Fruit fly (Drosophila melanogaster) whole organism, embryonic: Measurements from ENCODE around the gene Nph.
A peak's percentile ranks its signal among the peaks of the same experiment; 100 is the strongest.

Experiments
- B-H2 ChIP-seq: fragments of 200-800 bp; sonication (Bioruptor generic); optimal IDR thresholded peaks from 2 replicates; lab custom pipeline; 2018; ENCODE audit warnings: missing biosample characterization, mild to moderate bottlenecking, missing genetic modification characterization
- CG11093 ChIP-seq: fragments of 200-800 bp; sonication (Bioruptor generic); IDR thresholded peaks from 3 replicates; pipeline ENCODE4 v1.3.6; 2022; ENCODE audit warnings: missing biosample characterization, missing genetic modification characterization
- CG14050 ChIP-seq: fragments of 200-800 bp; sonication (Bioruptor generic); IDR thresholded peaks from 3 replicates; pipeline ENCODE4 v1.3.6; 2022; ENCODE audit warnings: missing biosample characterization, missing genetic modification characterization
- CG14441 ChIP-seq: fragments of 200-800 bp; sonication (Bioruptor generic); IDR thresholded peaks from 2 replicates; pipeline ENCODE4 v1.3.6; 2022; ENCODE audit warnings: missing biosample characterization, missing genetic modification characterization
- CG15269 ChIP-seq: fragments of 200-800 bp; sonication (Bioruptor generic); optimal IDR thresholded peaks from 2 replicates; lab custom pipeline; 2018; ENCODE audit warnings: missing biosample characterization, mild to moderate bottlenecking, missing genetic modification characterization, moderate library complexity
- CG15479 ChIP-seq: fragments of 200-800 bp; sonication (Bioruptor generic); optimal IDR thresholded peaks from 3 replicates; lab custom pipeline; 2019; ENCODE audit warnings: missing biosample characterization, mild to moderate bottlenecking, missing genetic modification characterization, moderate library complexity
- CG16813 ChIP-seq: fragments of 200-800 bp; sonication (Bioruptor generic); IDR thresholded peaks from 3 replicates; pipeline ENCODE4 v1.3.6; 2022; ENCODE audit warnings: missing biosample characterization, missing genetic modification characterization; ENCODE audit not compliant: partially characterized antibody
- CG30020 ChIP-seq: fragments of 200-800 bp; optimal IDR thresholded peaks from 2 replicates; lab custom pipeline; 2019; ENCODE audit warnings: missing biosample characterization, mild to moderate bottlenecking, missing genetic modification characterization, moderate library complexity
- CG30403 ChIP-seq: fragments of 200-800 bp; sonication (Bioruptor generic); optimal IDR thresholded peaks from 3 replicates; lab custom pipeline; 2016; ENCODE audit warnings: missing biosample characterization, missing genetic modification characterization
- CG31441 ChIP-seq: fragments of 200-800 bp; sonication (Bioruptor generic); IDR thresholded peaks from 2 replicates; pipeline ENCODE4 v1.3.6; 2022; ENCODE audit warnings: missing biosample characterization, missing genetic modification characterization
- CG34224 ChIP-seq: fragments of 200-800 bp; sonication (Bioruptor generic); IDR thresholded peaks from 3 replicates; pipeline ENCODE4 v1.3.6; 2022; ENCODE audit warnings: missing biosample characterization, missing genetic modification characterization; ENCODE audit not compliant: partially characterized antibody
- CG6683 ChIP-seq: fragments of 200-800 bp; sonication (Bioruptor generic); optimal IDR thresholded peaks from 2 replicates; lab custom pipeline; 2017; ENCODE audit warnings: missing biosample characterization, mild to moderate bottlenecking, missing genetic modification characterization, missing genetic modification reagents
- D ChIP-seq, 2 experiments: fragments of 200-800 bp in 1 of 2; fragments of >200 bp in 1 of 2; sonication (Bioruptor generic) in 1 of 2; optimal IDR thresholded peaks; 2 replicates in 1 of 2; 3 replicates in 1 of 2; lab custom pipeline; 2017; ENCODE audit warnings: mild to moderate bottlenecking in 1 of 2, missing biosample characterization in 1 of 2, missing genetic modification characterization in 1 of 2, missing genetic modification reagents in 1 of 2
- Dek ChIP-seq: fragments of 200-800 bp; sonication (Bioruptor generic); optimal IDR thresholded peaks from 3 replicates; lab custom pipeline; 2019; ENCODE audit warnings: missing biosample characterization, mild to moderate bottlenecking, missing genetic modification characterization, moderate library complexity
- Dll ChIP-seq: fragments of 200-800 bp; sonication (Bioruptor generic); IDR thresholded peaks from 4 replicates; pipeline ENCODE4 v1.3.6; 2022; ENCODE audit warnings: missing biosample characterization, missing genetic modification characterization; ENCODE audit not compliant: partially characterized antibody
- H2.0 ChIP-seq: fragments of 200-800 bp; sonication (Bioruptor generic); IDR thresholded peaks from 2 replicates; pipeline ENCODE4 v1.3.6; 2022; ENCODE audit warnings: missing biosample characterization, missing genetic modification characterization
- Hr3 ChIP-seq: fragments of 200-800 bp; sonication (Bioruptor generic); optimal IDR thresholded peaks from 3 replicates; lab custom pipeline; 2016; ENCODE audit warnings: missing biosample characterization, missing genetic modification characterization
- Lhr ChIP-seq: fragments of 200-800 bp; sonication (Bioruptor generic); optimal IDR thresholded peaks from 3 replicates; lab custom pipeline; 2017; ENCODE audit warnings: mild to moderate bottlenecking, missing biosample characterization, missing genetic modification reagents, missing genetic modification characterization
- MBD-R2 ChIP-seq: fragments of 200-800 bp; sonication (Bioruptor generic); IDR thresholded peaks from 2 replicates; pipeline ENCODE4 v1.3.6; 2022; ENCODE audit warnings: missing biosample characterization, missing genetic modification characterization
- MESR4 ChIP-seq: fragments of 200-800 bp; sonication (Bioruptor generic); optimal IDR thresholded peaks from 2 replicates; lab custom pipeline; 2018; ENCODE audit warnings: missing biosample characterization, mild to moderate bottlenecking, missing genetic modification characterization, moderate library complexity
- Sin3A ChIP-seq: fragments of >200 bp; optimal IDR thresholded peaks from 2 replicates; lab custom pipeline; 2018
- Spps ChIP-seq: fragments of 200-800 bp; sonication (Bioruptor generic); optimal IDR thresholded peaks from 2 replicates; lab custom pipeline; 2018; ENCODE audit warnings: missing biosample characterization, mild to moderate bottlenecking, missing genetic modification characterization
- Taf1 ChIP-seq: fragments of 200-800 bp; sonication (Bioruptor generic); IDR thresholded peaks from 2 replicates; pipeline ENCODE4 v1.3.6; 2022; ENCODE audit warnings: missing biosample characterization, missing genetic modification characterization
- al ChIP-seq: fragments of 200-800 bp; sonication (Bioruptor generic); IDR thresholded peaks from 2 replicates; pipeline ENCODE4 v1.3.6; 2022; ENCODE audit warnings: missing biosample characterization, missing genetic modification characterization
- bcd ChIP-seq: fragments of 200-800 bp; sonication (Bioruptor generic); optimal IDR thresholded peaks from 2 replicates; lab custom pipeline; 2017; ENCODE audit warnings: missing biosample characterization, mild to moderate bottlenecking, missing genetic modification characterization
- bowl ChIP-seq: fragments of 200-800 bp; sonication (Bioruptor generic); IDR thresholded peaks from 2 replicates; pipeline ENCODE4 v1.3.6; 2022; ENCODE audit warnings: missing biosample characterization, missing genetic modification characterization
- caup ChIP-seq: fragments of 200-800 bp; sonication (Bioruptor generic); optimal IDR thresholded peaks from 3 replicates; lab custom pipeline; 2017; ENCODE audit warnings: missing biosample characterization, mild to moderate bottlenecking, missing genetic modification characterization, moderate library complexity; ENCODE audit not compliant: severe bottlenecking
- da ChIP-seq: fragments of 200-800 bp; sonication (Bioruptor generic); optimal IDR thresholded peaks from 2 replicates; lab custom pipeline; 2016; ENCODE audit warnings: missing biosample characterization, missing genetic modification characterization
- disco-r ChIP-seq: fragments of 200-800 bp; sonication (Bioruptor generic); optimal IDR thresholded peaks from 2 replicates; lab custom pipeline; 2016; ENCODE audit warnings: missing biosample characterization, missing genetic modification characterization
- gce ChIP-seq: fragments of 200-800 bp; sonication (Bioruptor generic); IDR thresholded peaks from 3 replicates; pipeline ENCODE4 v1.3.6; 2022; ENCODE audit warnings: missing biosample characterization, missing genetic modification characterization
- grau ChIP-seq: fragments of 200-800 bp; optimal IDR thresholded peaks from 3 replicates; lab custom pipeline; 2019; ENCODE audit warnings: missing biosample characterization, mild to moderate bottlenecking, missing genetic modification characterization, moderate library complexity
- hb ChIP-seq: fragments of 200-800 bp; sonication (Bioruptor generic); IDR thresholded peaks from 3 replicates; pipeline ENCODE4 v1.3.6; 2022; ENCODE audit warnings: missing biosample characterization, missing genetic modification characterization; ENCODE audit not compliant: partially characterized antibody
- hth ChIP-seq: fragments of >200 bp; optimal IDR thresholded peaks from 2 replicates; lab custom pipeline; 2017; ENCODE audit warnings: inconsistent platforms
- jumu ChIP-seq: fragments of 200-800 bp; sonication (Bioruptor generic); optimal IDR thresholded peaks from 3 replicates; lab custom pipeline; 2016; ENCODE audit warnings: missing biosample characterization, missing genetic modification characterization
- lilli ChIP-seq: fragments of 200-800 bp; sonication (Bioruptor generic); optimal IDR thresholded peaks from 3 replicates; lab custom pipeline; 2016; ENCODE audit warnings: missing biosample characterization, missing genetic modification characterization
- mirr ChIP-seq: fragments of 200-800 bp; sonication (Bioruptor generic); optimal IDR thresholded peaks from 3 replicates; lab custom pipeline; 2018; ENCODE audit warnings: missing biosample characterization, mild to moderate bottlenecking, missing genetic modification characterization
- pan ChIP-seq, 4 experiments: fragments of >200 bp in 3 of 4; fragments of 200-800 bp in 1 of 4; sonication (Bioruptor generic) in 1 of 4; optimal IDR thresholded peaks in 3 of 4; IDR thresholded peaks in 1 of 4; 2 replicates each; pipeline versions ENCODE4 v1.3.6 to Lab custom; 2017 to 2022; ENCODE audit warnings: missing biosample characterization in 2 of 4, missing genetic modification characterization in 2 of 4, mixed read lengths in 1 of 4
- pb ChIP-seq: fragments of 200-800 bp; sonication (Bioruptor generic); optimal IDR thresholded peaks from 3 replicates; lab custom pipeline; 2016; ENCODE audit warnings: missing biosample characterization, missing genetic modification characterization
- row ChIP-seq: fragments of 200-800 bp; sonication (Bioruptor generic); IDR thresholded peaks from 3 replicates; pipeline ENCODE4 v1.3.6; 2022; ENCODE audit warnings: missing biosample characterization, missing genetic modification characterization
- sd ChIP-seq: fragments of 200-800 bp; sonication (Bioruptor generic); optimal IDR thresholded peaks from 3 replicates; lab custom pipeline; 2018; ENCODE audit warnings: missing biosample characterization, mild to moderate bottlenecking, missing genetic modification characterization, moderate library complexity
- sima ChIP-seq: fragments of 200-800 bp; sonication (Bioruptor generic); optimal IDR thresholded peaks from 2 replicates; lab custom pipeline; 2016; ENCODE audit warnings: missing biosample characterization, missing genetic modification characterization
- usp ChIP-seq: fragments of >200 bp; optimal IDR thresholded peaks from 2 replicates; lab custom pipeline; 2017; ENCODE audit warnings: missing biosample characterization, missing genetic modification characterization
- zf30C ChIP-seq: fragments of 200-800 bp; sonication (Bioruptor generic); optimal IDR thresholded peaks from 3 replicates; lab custom pipeline; 2018; ENCODE audit warnings: missing biosample characterization, mild to moderate bottlenecking, missing genetic modification characterization

Gene Nph

dm6 chr3R:30012602-30013489, 8.2 kb upstream of the Nph start (continued):
- 0 out of 2 replicates have a peak, but pooled peaks have one; percentile 42 for TF ChIP-seq CG14441
- peak; percentile 19 for TF ChIP-seq lilli (GFP tag; lab: Kevin White, UChicago)
- TF ChIP-seq disco-r (GFP tag; lab: Kevin White, UChicago), result no peak
- no peak for TF ChIP-seq CG6683
- TF ChIP-seq CG34224, result no peak
- peak; percentile 20 for TF ChIP-seq Dek
- TF ChIP-seq usp, result no peak
- TF ChIP-seq CG11093 (GFP tag; lab: Robert Waterston, UW), result no peak
- TF ChIP-seq D (optimal IDR thresholded peaks at IDR 0.05; lab: Kevin White, UChicago), result no peak
- TF ChIP-seq D (GFP tag; optimal IDR thresholded peaks at IDR 0.05; lab: Kevin White, UChicago), result no peak
- no peak for TF ChIP-seq zf30C
- TF ChIP-seq CG31441, result no peak
- no peak for TF ChIP-seq CG15479 (GFP tag; lab: Kevin White, UChicago)
- TF ChIP-seq Sin3A (lab: Kevin White, UChicago), result no peak
- TF ChIP-seq al (GFP tag; lab: Robert Waterston, UW), result peak; percentile 36; the same call in 1 of the 2 replicates
- no peak for TF ChIP-seq sima (GFP tag; lab: Kevin White, UChicago)
- no peak for TF ChIP-seq Dll
- no peak for TF ChIP-seq jumu
- no peak for TF ChIP-seq Spps
- TF ChIP-seq Taf1, result peak; percentile 35; the same call in 1 of the 2 replicates
- no peak for TF ChIP-seq bowl (GFP tag; lab: Robert Waterston, UW)
- TF ChIP-seq MBD-R2 (GFP tag; lab: Robert Waterston, UW), result no peak; the same call in 1 of the 2 replicates
- no peak for TF ChIP-seq hth (lab: Kevin White, UChicago)
- TF ChIP-seq CG15269 (tag; lab: Kevin White, UChicago), result no peak
- TF ChIP-seq pan (optimal IDR thresholded peaks at IDR 0.05; lab: Kevin White, UChicago), result no peak
- TF ChIP-seq pan (GFP tag; optimal IDR thresholded peaks at IDR 0.05 in 1 of 2, IDR thresholded peaks at IDR 0.05 in 1 of 2), result peak in 1 of 2 experiments; percentile 45
- TF ChIP-seq CG30020 (tag; lab: Kevin White, UChicago), result no peak
- TF ChIP-seq hb (GFP tag; lab: Robert Waterston, UW), result no peak
- TF ChIP-seq caup (GFP tag; lab: Kevin White, UChicago), result peak; percentile 7
- no peak for TF ChIP-seq MESR4 (GFP tag; lab: Kevin White, UChicago)
- no peak for TF ChIP-seq B-H2
- TF ChIP-seq pb (GFP tag; lab: Kevin White, UChicago), result no peak
- TF ChIP-seq CG30403 (GFP tag; lab: Kevin White, UChicago), result no peak
- no peak for TF ChIP-seq CG16813 (GFP tag; lab: Robert Waterston, UW)
- peak; percentile 64 for TF ChIP-seq mirr (GFP tag; lab: Kevin White, UChicago)
- TF ChIP-seq Lhr (GFP tag; lab: Kevin White, UChicago), result no peak
- no peak for TF ChIP-seq gce (GFP tag; lab: Robert Waterston, UW)
- no peak for TF ChIP-seq da
- peak; percentile 23 for TF ChIP-seq bcd (GFP tag; lab: Kevin White, UChicago)
- TF ChIP-seq H2.0, result 0 out of 2 replicates have a peak, but pooled peaks have one; percentile 19
- no peak for TF ChIP-seq Hr3 (GFP tag; lab: Kevin White, UChicago)
- peak; percentile 80 for TF ChIP-seq grau (tag; lab: Kevin White, UChicago)
- TF ChIP-seq CG14050, result no peak
- TF ChIP-seq sd (tag; lab: Kevin White, UChicago), result peak; percentile 39
- TF ChIP-seq row (GFP tag; lab: Robert Waterston, UW), result peak; percentile 49
